Worm (Caenorhabditis elegans) whole organism, L1 larva: ENCODE results near the gene Y75B8A.63.

Experiments
- aha-1 ChIP-seq: fragments of 150-350 bp; optimal IDR thresholded peaks from 2 replicates; lab custom pipeline; 2014; ENCODE audit warnings: missing biosample characterization, missing genetic modification characterization
- ama-1 ChIP-seq: fragments of 150-350 bp; optimal IDR thresholded peaks from 2 replicates; lab custom pipeline; 2014
- grh-1 ChIP-seq: fragments of 200-800 bp; sonication (Bioruptor generic); IDR thresholded peaks from 2 replicates; pipeline ENCODE4 v1.3.6; 2022; ENCODE audit warnings: missing genetic modification reagents, missing genetic modification characterization, missing compliant biosample characterization
- hlh-4 ChIP-seq: sonication (generic microtip); optimal IDR thresholded peaks from 2 replicates; lab custom pipeline; 2016; ENCODE audit warnings: mild to moderate bottlenecking, missing genetic modification characterization, missing compliant biosample characterization
- lin-15B ChIP-seq: fragments of 150-350 bp; sonication (generic microtip); optimal IDR thresholded peaks from 3 replicates; lab custom pipeline; 2014; ENCODE audit warnings: missing biosample characterization, missing genetic modification characterization
- lsy-2 ChIP-seq, 2 experiments: fragments of 150-350 bp; optimal IDR thresholded peaks; 2 replicates each; lab custom pipeline; 2014; ENCODE audit warnings: missing biosample characterization in 2 of 2, missing genetic modification characterization in 2 of 2
- mdl-1 ChIP-seq, 2 experiments: fragments of 150-350 bp; optimal IDR thresholded peaks; 2 replicates each; lab custom pipeline; 2014 to 2017; ENCODE audit warnings: missing biosample characterization in 2 of 2, missing genetic modification characterization in 2 of 2, inconsistent platforms in 1 of 2
- nhr-11 ChIP-seq: fragments of 150-350 bp; optimal IDR thresholded peaks from 2 replicates; lab custom pipeline; 2014; ENCODE audit warnings: missing biosample characterization, missing genetic modification characterization
- nhr-84 ChIP-seq: sonication (generic microtip); optimal IDR thresholded peaks from 2 replicates; lab custom pipeline; 2017; ENCODE audit warnings: missing biosample characterization, missing genetic modification characterization
- ztf-11 ChIP-seq, 2 experiments: sonication (generic microtip); optimal IDR thresholded peaks; 2 replicates each; lab custom pipeline; 2016 to 2017; ENCODE audit warnings: missing genetic modification characterization in 2 of 2, missing biosample characterization in 1 of 2, missing compliant biosample characterization in 1 of 2

- TF ChIP-seq mdl-1 (tag; optimal IDR thresholded peaks at IDR 0.05; lab: Kevin White, UChicago) (no peak), nhr-11 (tag; lab: Kevin White, UChicago) (no peak), aha-1 (tag; lab: Kevin White, UChicago) (no peak), lsy-2 (tag; optimal IDR thresholded peaks at IDR 0.05; lab: Kevin White, UChicago) (no peak), grh-1 (no peak), ama-1 (lab: Kevin White, UChicago) (no peak), lin-15B (tag; lab: Kevin White, UChicago) (no peak), nhr-84 (tag; lab: Kevin White, UChicago) (no peak), hlh-4 (no peak), ztf-11 (tag; optimal IDR thresholded peaks at IDR 0.05; lab: Kevin White, UChicago) (no peak)
These were observed 3.6 kb downstream of the Y75B8A.63 start for ce11 chrIII:12331300-12331699.
